Fruit fly (Drosophila melanogaster) whole organism, embryonic: ENCODE results near the gene CG14915.

ENCODE experiments used
- Atf-2 ChIP-seq: fragments of 200-800 bp; sonication (Bioruptor generic); optimal IDR thresholded peaks from 2 replicates; lab custom pipeline; 2016; ENCODE audit warnings: missing biosample characterization, missing genetic modification characterization
- Blimp-1 ChIP-seq: fragments of 200-800 bp; sonication (Bioruptor generic); optimal IDR thresholded peaks from 3 replicates; lab custom pipeline; 2018; ENCODE audit warnings: missing biosample characterization, missing genetic modification characterization, mild to moderate bottlenecking, moderate library complexity, missing genetic modification reagents
- CG10543 ChIP-seq: fragments of 200-800 bp; sonication (Bioruptor generic); optimal IDR thresholded peaks from 3 replicates; lab custom pipeline; 2017; ENCODE audit warnings: missing biosample characterization, mild to moderate bottlenecking, missing genetic modification characterization, moderate library complexity
- CG10959 ChIP-seq: fragments of 200-800 bp; sonication (Bioruptor generic); IDR thresholded peaks from 2 replicates; pipeline ENCODE4 v1.3.6; 2022; ENCODE audit warnings: missing biosample characterization, missing genetic modification characterization
- CG11504 ChIP-seq: fragments of 200-800 bp; sonication (Bioruptor generic); optimal IDR thresholded peaks from 3 replicates; lab custom pipeline; 2019; ENCODE audit warnings: missing biosample characterization, mild to moderate bottlenecking, missing genetic modification characterization, moderate library complexity
- CG13296 ChIP-seq: fragments of 200-800 bp; sonication (Bioruptor generic); optimal IDR thresholded peaks from 3 replicates; lab custom pipeline; 2018; ENCODE audit warnings: missing biosample characterization, mild to moderate bottlenecking, missing genetic modification characterization
- CG15514 ChIP-seq: fragments of 200-800 bp; sonication (Bioruptor generic); optimal IDR thresholded peaks from 3 replicates; lab custom pipeline; 2017; ENCODE audit warnings: missing biosample characterization, missing genetic modification characterization, mild to moderate bottlenecking, moderate library complexity, missing genetic modification reagents
- CG15601 ChIP-seq: fragments of 200-800 bp; sonication (Bioruptor generic); optimal IDR thresholded peaks from 3 replicates; lab custom pipeline; 2019; ENCODE audit warnings: missing biosample characterization, mild to moderate bottlenecking, missing genetic modification characterization, moderate library complexity
- CG17359 ChIP-seq: fragments of 200-800 bp; sonication (Bioruptor generic); optimal IDR thresholded peaks from 3 replicates; lab custom pipeline; 2018; ENCODE audit warnings: missing biosample characterization, mild to moderate bottlenecking, missing genetic modification characterization, moderate library complexity
- CG17829 ChIP-seq: fragments of 200-800 bp; optimal IDR thresholded peaks from 2 replicates; lab custom pipeline; 2019; ENCODE audit warnings: missing biosample characterization, mild to moderate bottlenecking, missing genetic modification characterization, moderate library complexity
- CG2120 ChIP-seq: fragments of 200-800 bp; sonication (Bioruptor generic); optimal IDR thresholded peaks from 3 replicates; lab custom pipeline; 2016; ENCODE audit warnings: missing biosample characterization, missing genetic modification characterization
- CG30431 ChIP-seq: fragments of 200-800 bp; sonication (Bioruptor generic); optimal IDR thresholded peaks from 2 replicates; lab custom pipeline; 2017; ENCODE audit warnings: missing biosample characterization, missing genetic modification characterization
- CG32772 ChIP-seq: fragments of 200-800 bp; sonication (Bioruptor generic); IDR thresholded peaks from 2 replicates; pipeline ENCODE4 v1.3.6; 2022; ENCODE audit warnings: missing biosample characterization, missing genetic modification characterization
- CG34224 ChIP-seq: fragments of 200-800 bp; sonication (Bioruptor generic); IDR thresholded peaks from 3 replicates; pipeline ENCODE4 v1.3.6; 2022; ENCODE audit warnings: missing biosample characterization, missing genetic modification characterization; ENCODE audit not compliant: partially characterized antibody
- CG3847 ChIP-seq: fragments of 200-800 bp; sonication (Bioruptor generic); IDR thresholded peaks from 2 replicates; pipeline ENCODE4 v1.3.6; 2022; ENCODE audit warnings: missing biosample characterization, missing genetic modification characterization
- CG4282 ChIP-seq: fragments of 200-800 bp; sonication (Bioruptor generic); optimal IDR thresholded peaks from 2 replicates; lab custom pipeline; 2016; ENCODE audit warnings: missing biosample characterization, missing genetic modification characterization
- CG43689 ChIP-seq: fragments of 200-800 bp; sonication (Bioruptor generic); IDR thresholded peaks from 2 replicates; pipeline ENCODE4 v1.3.6; 2022; ENCODE audit warnings: missing biosample characterization, missing genetic modification characterization
- CG6765 ChIP-seq: fragments of 200-800 bp; sonication (Bioruptor generic); optimal IDR thresholded peaks from 3 replicates; lab custom pipeline; 2017; ENCODE audit warnings: missing biosample characterization, mild to moderate bottlenecking, missing genetic modification characterization
- CG6791 ChIP-seq: fragments of 200-800 bp; sonication (Bioruptor generic); IDR thresholded peaks from 3 replicates; pipeline ENCODE4 v1.3.6; 2022; ENCODE audit warnings: missing biosample characterization, missing genetic modification characterization; ENCODE audit not compliant: partially characterized antibody
- CG8281 ChIP-seq: fragments of 200-800 bp; sonication (Bioruptor generic); optimal IDR thresholded peaks from 2 replicates; lab custom pipeline; 2018; ENCODE audit warnings: missing biosample characterization, mild to moderate bottlenecking, missing genetic modification characterization, moderate library complexity
- CG9727 ChIP-seq: fragments of 200-800 bp; sonication (Bioruptor generic); optimal IDR thresholded peaks from 3 replicates; lab custom pipeline; 2017; ENCODE audit warnings: missing biosample characterization, mild to moderate bottlenecking, missing genetic modification characterization
- H2.0 ChIP-seq: fragments of 200-800 bp; sonication (Bioruptor generic); IDR thresholded peaks from 2 replicates; pipeline ENCODE4 v1.3.6; 2022; ENCODE audit warnings: missing biosample characterization, missing genetic modification characterization
- HmgZ ChIP-seq: fragments of 200-800 bp; sonication (Bioruptor generic); optimal IDR thresholded peaks from 2 replicates; lab custom pipeline; 2018; ENCODE audit warnings: missing biosample characterization, mild to moderate bottlenecking, missing genetic modification characterization
- Hr39 ChIP-seq: fragments of >200 bp; optimal IDR thresholded peaks from 2 replicates; lab custom pipeline; 2017
- Hsf ChIP-seq: fragments of 200-800 bp; sonication (Bioruptor generic); optimal IDR thresholded peaks from 3 replicates; lab custom pipeline; 2016; ENCODE audit warnings: missing biosample characterization, missing genetic modification characterization
- Kr ChIP-seq: fragments of 200-800 bp; sonication (Bioruptor generic); optimal IDR thresholded peaks from 2 replicates; lab custom pipeline; 2017; ENCODE audit warnings: missing biosample characterization, mild to moderate bottlenecking, missing genetic modification characterization
- Med ChIP-seq: fragments of 200-800 bp; sonication (Bioruptor generic); peaks from one replicate; lab custom pipeline; 2016; ENCODE audit warnings: missing biosample characterization, missing genetic modification characterization, mild to moderate bottlenecking, inconsistent platforms, moderate library complexity
- Opbp ChIP-seq: fragments of 200-800 bp; sonication (Bioruptor generic); IDR thresholded peaks from 3 replicates; pipeline ENCODE4 v1.3.6; 2022; ENCODE audit warnings: missing biosample characterization, missing genetic modification characterization; ENCODE audit not compliant: partially characterized antibody
- Six4 ChIP-seq: fragments of 200-800 bp; sonication (Bioruptor generic); optimal IDR thresholded peaks from 2 replicates; lab custom pipeline; 2016; ENCODE audit warnings: missing biosample characterization, missing genetic modification characterization
- Ssrp ChIP-seq: fragments of 200-800 bp; sonication (Bioruptor generic); optimal IDR thresholded peaks from 2 replicates; lab custom pipeline; 2018; ENCODE audit warnings: missing biosample characterization, mild to moderate bottlenecking, missing genetic modification characterization, moderate library complexity
- Xbp1 ChIP-seq: fragments of 200-800 bp; sonication (Bioruptor generic); optimal IDR thresholded peaks from 3 replicates; lab custom pipeline; 2016; ENCODE audit warnings: missing biosample characterization, mild to moderate bottlenecking, missing genetic modification characterization
- ab ChIP-seq: fragments of 200-800 bp; sonication (Bioruptor generic); optimal IDR thresholded peaks from 2 replicates; lab custom pipeline; 2016; ENCODE audit warnings: missing biosample characterization, missing genetic modification characterization
- al ChIP-seq: fragments of 200-800 bp; sonication (Bioruptor generic); IDR thresholded peaks from 2 replicates; pipeline ENCODE4 v1.3.6; 2022; ENCODE audit warnings: missing biosample characterization, missing genetic modification characterization
- az2 ChIP-seq: fragments of 200-800 bp; sonication (Bioruptor generic); optimal IDR thresholded peaks from 3 replicates; lab custom pipeline; 2016; ENCODE audit warnings: missing biosample characterization, missing genetic modification characterization
- cas ChIP-seq: fragments of 200-800 bp; sonication (Bioruptor generic); IDR thresholded peaks from 2 replicates; pipeline ENCODE4 v1.3.6; 2022; ENCODE audit warnings: missing biosample characterization, missing genetic modification characterization
- croc ChIP-seq: fragments of 200-800 bp; sonication (Bioruptor generic); conservative IDR thresholded peaks from 3 replicates; pipeline ENCODE4 v1.3.6; 2022; ENCODE audit warnings: missing biosample characterization, missing genetic modification characterization
- dimm ChIP-seq: fragments of 200-800 bp; sonication (Bioruptor generic); IDR thresholded peaks from 2 replicates; pipeline ENCODE4 v1.3.6; 2022; ENCODE audit warnings: missing biosample characterization, missing genetic modification characterization
- fd102C ChIP-seq: fragments of 200-800 bp; sonication (Bioruptor generic); optimal IDR thresholded peaks from 2 replicates; lab custom pipeline; 2018; ENCODE audit warnings: missing biosample characterization, mild to moderate bottlenecking, missing genetic modification characterization, moderate library complexity
- kah ChIP-seq: fragments of 200-800 bp; sonication (Bioruptor generic); optimal IDR thresholded peaks from 2 replicates; lab custom pipeline; 2018; ENCODE audit warnings: missing biosample characterization, mild to moderate bottlenecking, missing genetic modification characterization
- kay ChIP-seq: fragments of 200-800 bp; sonication (Bioruptor generic); optimal IDR thresholded peaks from 2 replicates; lab custom pipeline; 2016; ENCODE audit warnings: missing biosample characterization, missing genetic modification characterization
- lab ChIP-seq: fragments of 200-800 bp; sonication (Bioruptor generic); optimal IDR thresholded peaks from 3 replicates; lab custom pipeline; 2017; ENCODE audit warnings: missing biosample characterization, missing genetic modification characterization, mild to moderate bottlenecking, moderate library complexity, missing genetic modification reagents
- lilli ChIP-seq: fragments of 200-800 bp; sonication (Bioruptor generic); optimal IDR thresholded peaks from 3 replicates; lab custom pipeline; 2016; ENCODE audit warnings: missing biosample characterization, missing genetic modification characterization
- nmo ChIP-seq: fragments of 200-800 bp; sonication (Bioruptor generic); optimal IDR thresholded peaks from 2 replicates; lab custom pipeline; 2018; ENCODE audit warnings: missing biosample characterization, mild to moderate bottlenecking, missing genetic modification characterization, moderate library complexity
- nom ChIP-seq: fragments of 200-800 bp; sonication (Bioruptor generic); optimal IDR thresholded peaks from 2 replicates; lab custom pipeline; 2017; ENCODE audit warnings: missing biosample characterization, missing genetic modification characterization, mild to moderate bottlenecking, moderate library complexity, missing genetic modification reagents
- pfk ChIP-seq: fragments of 200-800 bp; sonication (Bioruptor generic); optimal IDR thresholded peaks from 2 replicates; lab custom pipeline; 2018; ENCODE audit warnings: missing biosample characterization, mild to moderate bottlenecking, missing genetic modification characterization, moderate library complexity
- scrt ChIP-seq: fragments of 200-800 bp; sonication (Bioruptor generic); optimal IDR thresholded peaks from 2 replicates; lab custom pipeline; 2018; ENCODE audit warnings: missing biosample characterization, mild to moderate bottlenecking, missing genetic modification characterization, moderate library complexity
- slp2 ChIP-seq: fragments of 200-800 bp; sonication (Bioruptor generic); optimal IDR thresholded peaks from 2 replicates; lab custom pipeline; 2016; ENCODE audit warnings: missing biosample characterization, missing genetic modification characterization
- sug ChIP-seq: fragments of 200-800 bp; optimal IDR thresholded peaks from 2 replicates; lab custom pipeline; 2019; ENCODE audit warnings: missing biosample characterization, mild to moderate bottlenecking, missing genetic modification characterization, moderate library complexity
- tll ChIP-seq, 2 experiments: fragments of 200-800 bp in 1 of 2; fragments of >200 bp in 1 of 2; sonication (Bioruptor generic) in 1 of 2; optimal IDR thresholded peaks; 2 replicates each; lab custom pipeline; 2017 to 2019; ENCODE audit warnings: missing biosample characterization in 2 of 2, missing genetic modification characterization in 2 of 2, mild to moderate bottlenecking in 1 of 2, moderate library complexity in 1 of 2

CG14915 gene

dm6 chr2L:11065932-11066823, 4.6 kb upstream of the CG14915 start (continued):
- TF ChIP-seq al (GFP tag; lab: Robert Waterston, UW) (peak; percentile 24; the same call in 1 of the 2 replicates), CG8281 (tag; lab: Kevin White, UChicago) (no peak), CG10959 (GFP tag; lab: Robert Waterston, UW) (no peak), CG15514 (GFP tag; lab: Kevin White, UChicago) (peak; percentile 11), CG9727 (GFP tag; lab: Kevin White, UChicago) (no peak), pfk (GFP tag; lab: Kevin White, UChicago) (no peak), Blimp-1 (GFP tag; lab: Kevin White, UChicago) (peak; percentile 5), CG17359 (tag; lab: Kevin White, UChicago) (no peak), CG17829 (tag; lab: Kevin White, UChicago) (no peak), CG34224 (GFP tag; lab: Robert Waterston, UW) (no peak), tll (GFP tag; optimal IDR thresholded peaks at IDR 0.05; lab: Kevin White, UChicago) (no peak), Hr39 (no peak), CG6765 (GFP tag; lab: Kevin White, UChicago) (no peak), CG13296 (GFP tag; lab: Kevin White, UChicago) (no peak), cas (no peak), Hsf (GFP tag; lab: Kevin White, UChicago) (peak; percentile 34), CG32772 (GFP tag; lab: Robert Waterston, UW) (no peak), Med (GFP tag; lab: Kevin White, UChicago) (peak; percentile 82), sug (tag; lab: Kevin White, UChicago) (no peak), croc (no peak), Kr (no peak), CG15601 (tag; lab: Kevin White, UChicago) (no peak), Six4 (GFP tag; lab: Kevin White, UChicago) (no peak), lab (GFP tag; lab: Kevin White, UChicago) (peak; percentile 3), kay (GFP tag; lab: Kevin White, UChicago) (no peak), dimm (GFP tag; lab: Robert Waterston, UW) (no peak), Xbp1 (GFP tag; lab: Kevin White, UChicago) (peak; percentile 38), CG2120 (GFP tag; lab: Kevin White, UChicago) (peak; percentile 66), ab (GFP tag; lab: Kevin White, UChicago) (no peak), slp2 (no peak), Opbp (GFP tag; lab: Robert Waterston, UW) (no peak), nom (GFP tag; lab: Kevin White, UChicago) (no peak), fd102C (no peak), CG3847 (GFP tag; lab: Robert Waterston, UW) (no peak), CG43689 (GFP tag; lab: Robert Waterston, UW) (no peak), Atf-2 (GFP tag; lab: Kevin White, UChicago) (no peak), CG6791 (GFP tag; lab: Robert Waterston, UW) (no peak), kah (no peak), nmo (GFP tag; lab: Kevin White, UChicago) (peak; percentile 24), CG11504 (tag; lab: Kevin White, UChicago) (no peak), CG30431 (GFP tag; lab: Kevin White, UChicago) (no peak), lilli (GFP tag; lab: Kevin White, UChicago) (peak; percentile 50), CG10543 (GFP tag; lab: Kevin White, UChicago) (no peak), scrt (GFP tag; lab: Kevin White, UChicago) (no peak), HmgZ (tag; lab: Kevin White, UChicago) (no peak), Ssrp (tag; lab: Kevin White, UChicago) (no peak), az2 (peak; percentile 4), CG4282 (GFP tag; lab: Kevin White, UChicago) (no peak), H2.0 (GFP tag; lab: Robert Waterston, UW) (no peak)
